Fruit fly (Drosophila melanogaster) whole organism, embryonic: ENCODE measurements around the gene Frmd5.
A peak's percentile ranks its signal among the peaks of the same experiment; 100 is the strongest.

Experiments used
- Abd-B ChIP-seq: fragments of 200-800 bp; sonication (Bioruptor generic); optimal IDR thresholded peaks from 2 replicates; lab custom pipeline; 2018; ENCODE audit warnings: missing biosample characterization, mild to moderate bottlenecking, missing genetic modification characterization, moderate library complexity
- CG2129 ChIP-seq: fragments of 200-800 bp; sonication (Bioruptor generic); IDR thresholded peaks from 2 replicates; pipeline ENCODE4 v1.3.6; 2022; ENCODE audit warnings: missing biosample characterization, missing genetic modification characterization; ENCODE audit not compliant: partially characterized antibody
- Sox102F ChIP-seq: fragments of 200-800 bp; sonication (Bioruptor generic); optimal IDR thresholded peaks from 2 replicates; lab custom pipeline; 2018; ENCODE audit warnings: missing biosample characterization, mild to moderate bottlenecking, missing genetic modification characterization, moderate library complexity
- en ChIP-seq: fragments of 200-800 bp; sonication (Bioruptor generic); optimal IDR thresholded peaks from 2 replicates; lab custom pipeline; 2016; ENCODE audit warnings: missing biosample characterization, missing genetic modification characterization
- psq ChIP-seq: fragments of 200-800 bp; sonication (Bioruptor generic); optimal IDR thresholded peaks from 2 replicates; lab custom pipeline; 2017; ENCODE audit warnings: missing biosample characterization, missing genetic modification characterization
- sr ChIP-seq: fragments of 200-800 bp; sonication (Bioruptor generic); IDR thresholded peaks from 3 replicates; pipeline ENCODE4 v1.3.6; 2022; ENCODE audit warnings: missing biosample characterization, missing genetic modification characterization
- sug ChIP-seq: fragments of 200-800 bp; optimal IDR thresholded peaks from 2 replicates; lab custom pipeline; 2019; ENCODE audit warnings: missing biosample characterization, mild to moderate bottlenecking, missing genetic modification characterization, moderate library complexity
- yki ChIP-seq: fragments of >200 bp; optimal IDR thresholded peaks from 3 replicates; lab custom pipeline; 2018

DNA sequence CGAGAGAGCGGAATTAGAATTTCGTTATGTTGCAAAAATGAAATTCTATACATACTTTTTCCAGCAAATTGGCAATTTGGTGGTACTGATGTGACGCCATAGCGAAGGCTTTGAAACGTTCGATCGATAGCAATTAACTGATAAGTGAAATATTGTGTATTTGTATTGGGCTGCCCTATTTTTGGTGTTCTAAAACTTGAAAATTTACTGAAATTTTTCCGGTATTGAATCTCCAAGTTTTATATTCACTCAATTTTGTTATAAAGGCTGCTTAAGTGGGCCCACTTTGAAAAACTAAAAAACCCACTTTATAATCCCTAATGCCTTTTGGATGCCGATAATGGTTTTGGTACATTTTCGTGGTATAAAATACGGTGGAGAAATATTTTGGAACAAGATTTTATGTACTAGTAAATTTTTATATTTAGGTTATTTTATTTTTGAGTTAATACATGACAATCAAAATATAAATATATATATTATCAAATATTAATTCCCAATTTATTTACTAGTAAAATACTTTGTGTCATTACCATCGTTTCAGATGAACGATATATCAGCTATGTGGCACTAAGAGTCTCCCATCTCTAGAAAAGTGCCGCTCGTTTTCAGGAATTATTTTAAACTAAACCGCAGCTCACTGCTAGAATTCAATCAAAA, 18.3 kb downstream of the Frmd5 start, which contains the start of the genes Cand1 and pim:
- TF ChIP-seq sug (tag; lab: Kevin White, UChicago) (peak; percentile 33), CG2129 (GFP tag; lab: Robert Waterston, UW) (0 out of 2 replicates have a peak, but pooled peaks have one; percentile 16), yki (no peak), en (GFP tag; lab: Kevin White, UChicago) (no peak), Abd-B (GFP tag; lab: Kevin White, UChicago) (peak; percentile 36), Sox102F (GFP tag; lab: Kevin White, UChicago) (no peak), sr (GFP tag; lab: Robert Waterston, UW) (no peak), psq (GFP tag; lab: Kevin White, UChicago) (no peak)
